Worm (Caenorhabditis elegans): ENCODE data around the gene srv-5.
A peak's percentile ranks its signal among the peaks of the same experiment; 100 is the strongest.

Gene srv-5

ce11 chrX:4263820-4264219 is 11.7 kb downstream of the srv-5 start:
- TF ChIP-seq nhr-41 (GFP tag; IDR thresholded peaks at IDR 0.05) (no peak), unc-62 (GFP tag; optimal IDR thresholded peaks at IDR 0.05 in 1 of 2) (peak in 1 of 2 experiments; percentile 90), unc-62 (tag; optimal IDR thresholded peaks at IDR 0.05) (no peak), aha-1 (tag) (no peak)

ce11 chrX:4265283-4265907 is 13.2 kb downstream of the srv-5 start, which contains the start of gene coel-1:
Gene coel-1, plus strand, starts transcription at chrX:4265663.
- TF ChIP-seq aha-1 (tag) (peak; percentile 55), dmd-9 (GFP tag; IDR thresholded peaks at IDR 0.05) (no peak), hif-1 (tag; optimal IDR thresholded peaks at IDR 0.05) (peak in 1 of 2 experiments; percentile 4), hlh-11 (tag; optimal IDR thresholded peaks at IDR 0.05) (peak; percentile 88), T26A8.4 (GFP tag; IDR thresholded peaks at IDR 0.05) (peak; percentile 67), hlh-30 (tag; optimal IDR thresholded peaks at IDR 0.05; ENCODE audit: insufficient read depth) (peak; percentile 85), F37D6.2 (tag; optimal IDR thresholded peaks at IDR 0.05) (peak; percentile 5), snpc-1.2 (GFP tag; IDR thresholded peaks at IDR 0.05) (no peak), madf-9 (GFP tag; conservative IDR thresholded peaks at IDR 0.05) (peak; percentile 18; the same call in 1 of the 2 replicates), lir-3 (tag; optimal IDR thresholded peaks at IDR 0.05) (no peak), Y75B8A.6 (GFP tag; IDR thresholded peaks at IDR 0.05) (no peak), nhr-28 (tag; optimal IDR thresholded peaks at IDR 0.05) (peak; percentile 14), hmg-1.1 (GFP tag; IDR thresholded peaks at IDR 0.05) (peak; percentile 72), lin-38 (GFP tag; IDR thresholded peaks at IDR 0.05) (no peak), dmd-6 (GFP tag; IDR thresholded peaks at IDR 0.05) (0 out of 2 replicates have a peak, but pooled peaks have one; percentile 17), nhr-48 (tag; optimal IDR thresholded peaks at IDR 0.05) (peak; percentile 27), pha-4 (GFP tag; IDR thresholded peaks at IDR 0.05) (peak; percentile 32; the same call in 1 of the 2 replicates), pha-4 (tag; optimal IDR thresholded peaks at IDR 0.05) (no peak), dve-1 (tag; optimal IDR thresholded peaks at IDR 0.05; ENCODE audit: insufficient read depth) (peak; percentile 35), mes-2 (tag; optimal IDR thresholded peaks at IDR 0.05; ENCODE audit: poor library complexity, severe bottlenecking) (peak; percentile 53), lsy-2 (tag; optimal IDR thresholded peaks at IDR 0.05) (peak in 1 of 2 experiments; percentile 33), mdl-1 (tag; optimal IDR thresholded peaks at IDR 0.05) (peak; percentile 45 to 65), daf-16 (GFP tag; optimal IDR thresholded peaks at IDR 0.05) (no peak), daf-16 (tag; optimal IDR thresholded peaks at IDR 0.05) (peak; percentile 37), nhr-41 (GFP tag; IDR thresholded peaks at IDR 0.05) (no peak), mxl-3 (GFP tag; optimal IDR thresholded peaks at IDR 0.05) (peak; percentile 73), set-16 (GFP tag; IDR thresholded peaks at IDR 0.05) (peak; percentile 78), fkh-10 (GFP tag; optimal IDR thresholded peaks at IDR 0.05) (peak; percentile 0), unc-39 (tag; optimal IDR thresholded peaks at IDR 0.05) (no peak), rbr-2 (tag; optimal IDR thresholded peaks at IDR 0.05) (peak; percentile 59), daf-19 (GFP tag; conservative IDR thresholded peaks at IDR 0.05) (no peak), R02D3.7 (tag; optimal IDR thresholded peaks at IDR 0.05) (no peak), lin-13 (GFP tag; optimal IDR thresholded peaks at IDR 0.05) (peak; percentile 2), ceh-44 (GFP tag; IDR thresholded peaks at IDR 0.05) (no peak), unc-62 (GFP tag; optimal IDR thresholded peaks at IDR 0.05 in 1 of 2) (peak in 1 of 2 experiments; percentile 99), unc-62 (tag; optimal IDR thresholded peaks at IDR 0.05) (no peak), mep-1 (tag; optimal IDR thresholded peaks at IDR 0.05) (peak; percentile 68)

Data from whole organism, L4 larva.